Worm (Caenorhabditis elegans) whole organism, midembryonic: Measurements from ENCODE around the gene C16B8.3.

Source experiments
- T22C8.4 ChIP-seq: fragments of 200-800 bp; sonication (Bioruptor generic); IDR thresholded peaks from 2 replicates; pipeline ENCODE4 v1.3.6; 2022; ENCODE audit warnings: missing genetic modification characterization, missing compliant biosample characterization
- cog-1 ChIP-seq: sonication (generic microtip); optimal IDR thresholded peaks from 2 replicates; lab custom pipeline; 2016; ENCODE audit warnings: missing genetic modification characterization, missing compliant biosample characterization
- flt-1 ChIP-seq: fragments of 200-800 bp; sonication (Bioruptor generic); IDR thresholded peaks from 2 replicates; pipeline ENCODE4 v1.3.6; 2022; ENCODE audit warnings: missing genetic modification characterization, missing compliant biosample characterization
- klf-2 ChIP-seq: fragments of 200-800 bp; sonication (Bioruptor generic); conservative IDR thresholded peaks from 2 replicates; pipeline ENCODE4 v1.3.6; 2022; ENCODE audit warnings: missing genetic modification reagents, missing genetic modification characterization, missing compliant biosample characterization
- med-1 ChIP-seq: sonication (generic microtip); optimal IDR thresholded peaks from 2 replicates; lab custom pipeline; 2017; ENCODE audit warnings: missing genetic modification characterization, mild to moderate bottlenecking, missing compliant biosample characterization, antibody characterized with exemption, missing genetic modification reagents; ENCODE audit not compliant: insufficient read depth
- ref-1 ChIP-seq: fragments of 200-800 bp; sonication (Bioruptor generic); conservative IDR thresholded peaks from 2 replicates; pipeline ENCODE4 v1.3.6; 2022; ENCODE audit warnings: missing genetic modification reagents, missing genetic modification characterization, missing compliant biosample characterization
- tab-1 ChIP-seq: fragments of 200-800 bp; sonication (Bioruptor generic); IDR thresholded peaks from 2 replicates; pipeline ENCODE4 v1.3.6; 2022; ENCODE audit warnings: missing genetic modification characterization, missing compliant biosample characterization
- ztf-23 ChIP-seq: fragments of 200-800 bp; sonication (Bioruptor generic); IDR thresholded peaks from 2 replicates; pipeline ENCODE4 v1.3.6; 2022; ENCODE audit warnings: missing genetic modification reagents, missing genetic modification characterization, missing compliant biosample characterization
- ztf-29 ChIP-seq: fragments of 200-800 bp; sonication (Bioruptor generic); IDR thresholded peaks from 2 replicates; pipeline ENCODE4 v1.3.6; 2022; ENCODE audit warnings: missing genetic modification reagents, missing genetic modification characterization, missing compliant biosample characterization

Gene C16B8.3

DNA sequence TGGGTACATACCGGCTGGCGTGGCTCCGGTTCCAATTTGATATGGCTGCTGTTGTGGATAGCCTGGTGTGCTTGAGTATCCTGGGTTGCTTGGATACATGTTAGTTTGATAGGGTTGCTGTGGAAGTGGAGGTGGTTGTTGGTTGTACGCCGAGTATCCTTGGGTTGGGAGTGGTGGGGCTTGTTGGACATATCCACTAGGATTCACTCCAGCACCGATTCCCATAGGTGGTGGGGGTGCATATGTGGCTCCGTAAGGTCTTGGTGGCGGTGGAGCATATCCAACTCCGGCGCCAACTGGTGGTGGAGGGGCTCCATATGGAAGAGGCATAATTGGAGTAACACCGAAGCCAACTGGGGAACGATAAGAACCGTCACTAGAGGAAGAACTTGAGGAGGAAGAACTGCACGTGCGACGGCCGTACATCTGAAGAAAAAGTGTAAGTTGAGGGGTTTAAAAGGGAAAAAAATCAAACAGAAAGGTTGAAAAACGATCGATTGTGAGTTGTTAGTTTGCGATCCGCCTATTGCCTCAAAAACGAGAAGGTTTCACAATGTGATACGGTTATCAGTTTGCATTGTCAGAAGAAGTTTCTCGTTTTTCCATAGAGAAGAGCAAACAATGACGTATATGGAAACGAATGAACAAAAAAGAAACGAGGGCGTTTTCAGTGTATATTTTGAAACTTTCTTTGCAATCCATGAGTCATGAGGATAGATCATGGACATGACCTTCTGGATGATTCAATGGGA, at the start of gene C16B8.3:
TSS of gene C16B8.3 (minus strand) at position 426 of the 752 bp plus-strand sequence.
- TF ChIP-seq ztf-29 (GFP tag; lab: Robert Waterston, UW) (no peak), flt-1 (GFP tag; lab: Robert Waterston, UW) (no peak), cog-1 (no peak), ztf-23 (GFP tag; lab: Robert Waterston, UW) (no peak), klf-2 (GFP tag; lab: Robert Waterston, UW) (no peak), T22C8.4 (GFP tag; lab: Robert Waterston, UW) (no peak), tab-1 (GFP tag; lab: Robert Waterston, UW) (no peak), ref-1 (GFP tag; lab: Robert Waterston, UW) (no peak), med-1 (GFP tag; lab: Kevin White, UChicago) (no peak)

DNA sequence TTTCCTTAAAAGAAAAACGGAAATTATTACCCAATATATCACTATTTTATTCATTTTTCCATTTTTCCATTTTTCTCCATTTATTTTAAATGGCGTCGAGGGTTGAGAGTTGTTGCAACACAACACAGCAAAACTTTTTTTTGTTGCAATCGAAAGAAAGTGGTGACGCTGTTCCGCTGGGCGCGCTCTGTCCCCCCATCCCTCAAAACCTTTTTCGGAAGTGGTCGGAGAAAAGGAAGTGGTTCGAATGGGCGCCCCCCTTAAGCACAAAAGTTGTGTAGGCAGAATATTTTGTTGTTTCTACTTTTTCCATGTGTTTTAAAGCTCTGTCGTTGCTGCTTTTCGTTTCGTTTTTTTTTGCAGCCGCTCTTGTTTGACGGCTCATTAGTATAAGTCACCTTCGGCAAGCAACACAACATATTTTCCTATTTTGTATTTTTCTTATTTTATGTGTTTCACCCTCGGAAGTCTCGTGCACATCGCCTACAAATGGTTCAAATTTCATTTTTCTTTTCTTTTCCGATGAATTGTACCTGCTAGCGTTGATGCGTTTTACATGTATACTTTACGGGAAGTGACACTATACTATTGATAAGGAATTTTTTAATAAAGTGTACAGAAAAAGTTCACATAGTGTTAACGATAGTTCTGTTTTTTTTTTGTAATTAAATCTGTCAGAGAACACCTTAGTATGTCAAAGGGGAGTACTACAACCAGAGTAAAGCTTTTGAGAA, 49.3 kb upstream of the C16B8.3 start:
- TF ChIP-seq ztf-23 (GFP tag; lab: Robert Waterston, UW), result no peak
- TF ChIP-seq ref-1 (GFP tag; lab: Robert Waterston, UW), result no peak
- TF ChIP-seq T22C8.4 (GFP tag; lab: Robert Waterston, UW), result no peak
- TF ChIP-seq tab-1 (GFP tag; lab: Robert Waterston, UW), result no peak

- TF ChIP-seq ref-1 (GFP tag; lab: Robert Waterston, UW) (no peak), ztf-23 (GFP tag; lab: Robert Waterston, UW) (no peak), klf-2 (GFP tag; lab: Robert Waterston, UW) (no peak), cog-1 (no peak)
Measured at ce11 chrX:4016113-4016512, 47.7 kb upstream of the C16B8.3 start, which contains the start of gene hrg-1. Gene hrg-1 (minus strand): TSS chrX:4016221.

ce11 chrX:4011919-4012318, 43.5 kb upstream of the C16B8.3 start, which contains the start of gene mop-25.1:
Gene mop-25.1 (plus strand): TSS chrX:4012219.
- TF ChIP-seq tab-1 (GFP tag; lab: Robert Waterston, UW), result no peak
- TF ChIP-seq cog-1, result no peak
- no peak for TF ChIP-seq ref-1 (GFP tag; lab: Robert Waterston, UW)
- TF ChIP-seq T22C8.4 (GFP tag; lab: Robert Waterston, UW), result no peak

DNA sequence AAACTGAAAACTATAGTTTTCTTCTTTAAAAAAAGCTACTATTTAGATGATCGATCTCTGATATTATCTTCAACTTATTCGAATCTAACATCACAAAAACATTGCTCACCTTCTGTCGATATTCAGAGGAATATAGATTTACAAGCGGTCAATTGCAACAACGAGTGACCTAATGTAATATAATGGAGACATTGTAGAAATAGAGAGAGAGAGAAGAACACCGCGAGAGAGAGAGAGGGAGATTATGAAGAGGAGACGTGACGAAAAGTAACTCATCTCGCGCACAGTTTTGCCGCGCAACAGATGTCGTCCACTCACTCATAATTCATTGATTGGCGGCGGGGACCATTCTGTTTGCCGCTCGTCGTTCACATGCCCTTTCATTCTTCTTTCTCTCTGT, 41.9 kb upstream of the C16B8.3 start:
- TF ChIP-seq ztf-29 (GFP tag; lab: Robert Waterston, UW) (no peak), klf-2 (GFP tag; lab: Robert Waterston, UW) (no peak), tab-1 (GFP tag; lab: Robert Waterston, UW) (no peak), ztf-23 (GFP tag; lab: Robert Waterston, UW) (no peak), flt-1 (GFP tag; lab: Robert Waterston, UW) (no peak), T22C8.4 (GFP tag; lab: Robert Waterston, UW) (no peak), cog-1 (no peak), med-1 (GFP tag; lab: Kevin White, UChicago) (no peak), ref-1 (GFP tag; lab: Robert Waterston, UW) (no peak)

DNA sequence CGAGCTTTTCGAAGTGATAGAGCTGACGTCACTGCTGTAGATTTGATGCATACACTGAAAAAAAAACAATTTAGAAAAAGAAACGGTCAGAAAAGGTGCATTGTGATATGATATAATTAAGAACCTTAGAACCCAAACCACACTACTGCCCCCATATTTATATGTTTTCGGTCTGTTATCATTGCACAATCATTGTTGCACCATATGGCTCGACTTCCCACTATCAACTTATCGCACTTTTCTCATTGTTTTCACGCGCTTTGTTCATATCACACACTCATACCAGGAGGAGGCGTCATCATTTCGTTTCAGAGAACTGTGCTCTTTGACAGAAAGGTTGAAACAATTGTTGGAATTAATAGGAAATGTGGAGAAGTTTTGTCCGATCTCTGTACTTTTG, 40.5 kb upstream of the C16B8.3 start:
- no peak for TF ChIP-seq ref-1 (GFP tag; lab: Robert Waterston, UW)
- TF ChIP-seq T22C8.4 (GFP tag; lab: Robert Waterston, UW), result no peak
- TF ChIP-seq ztf-23 (GFP tag; lab: Robert Waterston, UW), result no peak
- no peak for TF ChIP-seq flt-1 (GFP tag; lab: Robert Waterston, UW)
- TF ChIP-seq tab-1 (GFP tag; lab: Robert Waterston, UW), result no peak
- TF ChIP-seq cog-1, result no peak
- TF ChIP-seq klf-2 (GFP tag; lab: Robert Waterston, UW), result no peak
- TF ChIP-seq med-1 (GFP tag; lab: Kevin White, UChicago), result no peak
- TF ChIP-seq ztf-29 (GFP tag; lab: Robert Waterston, UW), result no peak

DNA sequence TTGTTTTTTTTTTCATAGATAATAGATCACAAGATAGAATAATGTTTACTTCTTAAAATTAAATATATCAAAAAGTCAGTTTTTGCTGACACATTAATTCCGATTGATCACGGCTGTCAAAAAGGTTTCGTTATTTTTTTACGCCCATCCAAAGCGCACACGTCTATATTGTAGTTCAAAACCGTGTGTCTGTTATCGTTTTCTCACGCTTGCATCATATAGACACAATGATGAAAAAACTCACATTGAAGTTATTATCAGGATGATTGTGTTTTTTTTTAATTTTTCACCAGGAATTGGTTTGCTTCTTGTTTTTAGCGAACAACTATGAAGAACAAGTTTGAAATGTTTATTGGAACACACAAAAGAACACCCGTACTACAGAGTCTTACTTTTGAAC, 39.3 kb upstream of the C16B8.3 start:
- no peak for TF ChIP-seq ztf-29 (GFP tag; lab: Robert Waterston, UW)
- no peak for TF ChIP-seq med-1 (GFP tag; lab: Kevin White, UChicago)
- no peak for TF ChIP-seq cog-1
- TF ChIP-seq T22C8.4 (GFP tag; lab: Robert Waterston, UW), result no peak
- no peak for TF ChIP-seq klf-2 (GFP tag; lab: Robert Waterston, UW)

- TF ChIP-seq cog-1, result no peak
Measured at ce11 chrX:4006966-4007365, 38.5 kb upstream of the C16B8.3 start.

DNA sequence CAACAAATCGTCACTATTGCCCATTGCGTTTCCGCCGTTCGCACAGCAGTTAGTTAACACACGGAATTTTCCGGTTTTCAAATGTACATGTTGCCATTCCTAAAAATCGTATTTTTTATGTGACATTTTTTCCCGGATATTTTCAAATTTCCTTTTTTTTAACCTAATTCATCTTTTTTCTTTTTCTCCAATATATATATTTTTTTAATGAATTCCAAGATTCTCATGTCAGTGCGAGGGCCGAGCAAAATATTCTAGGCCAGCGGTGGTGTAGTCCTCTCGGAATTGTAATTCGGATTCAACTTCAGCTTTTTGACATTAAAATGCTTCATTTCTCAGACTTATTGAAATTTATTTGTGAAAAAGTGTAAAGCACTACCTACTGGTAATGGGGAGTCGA, 36.6 kb upstream of the C16B8.3 start, which contains the start of gene R02E12.4:
TSS of gene R02E12.4 (plus strand) at position 301 of the 400 bp plus-strand sequence.
- TF ChIP-seq med-1 (GFP tag; lab: Kevin White, UChicago) (no peak), ref-1 (GFP tag; lab: Robert Waterston, UW) (no peak), cog-1 (no peak), tab-1 (GFP tag; lab: Robert Waterston, UW) (no peak), ztf-29 (GFP tag; lab: Robert Waterston, UW) (no peak), klf-2 (GFP tag; lab: Robert Waterston, UW) (no peak), ztf-23 (GFP tag; lab: Robert Waterston, UW) (no peak), flt-1 (GFP tag; lab: Robert Waterston, UW) (no peak), T22C8.4 (GFP tag; lab: Robert Waterston, UW) (no peak)
